Fruit fly (Drosophila melanogaster): ENCODE data around the gene Vta1.

DNA sequence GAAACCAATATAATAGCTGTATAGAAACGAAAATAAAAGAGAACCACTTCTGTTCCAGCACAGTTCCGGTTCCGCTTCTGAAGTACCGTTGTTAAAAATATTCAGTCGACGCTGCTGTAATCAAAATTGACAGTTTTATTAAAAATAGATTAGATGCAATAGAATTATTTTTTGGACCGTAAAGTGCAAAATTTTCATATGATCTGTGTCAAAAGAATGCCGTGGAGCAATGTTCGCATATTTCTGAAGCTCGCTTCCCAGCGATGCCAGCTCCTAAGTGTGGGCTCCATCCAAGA is 49.9 kb downstream of the Vta1 start, which contains the start of the genes CG18170 and CG33791:
- no peak for TF ChIP-seq h (optimal IDR thresholded peaks at IDR 0.05)
- no peak for TF ChIP-seq psq (optimal IDR thresholded peaks at IDR 0.05)
- TF ChIP-seq Sin3A (optimal IDR thresholded peaks at IDR 0.05) = no peak
- no peak for TF ChIP-seq Myc (optimal IDR thresholded peaks at IDR 0.05)

All from Kc167 (cell line).